Fruit fly (Drosophila melanogaster) whole organism, embryonic: ENCODE measurements around the gene Alp10.

ENCODE experiments used
- BEAF-32 ChIP-seq: fragments of 200-800 bp; sonication (Bioruptor generic); optimal IDR thresholded peaks from 3 replicates; lab custom pipeline; 2017; ENCODE audit warnings: missing biosample characterization, missing genetic modification characterization, mild to moderate bottlenecking, moderate library complexity, missing genetic modification reagents
- CG10267 ChIP-seq: fragments of 200-800 bp; sonication (Bioruptor generic); optimal IDR thresholded peaks from 2 replicates; lab custom pipeline; 2018; ENCODE audit warnings: missing biosample characterization, mild to moderate bottlenecking, missing genetic modification characterization, moderate library complexity
- CG10565 ChIP-seq: fragments of 200-800 bp; sonication (Bioruptor generic); optimal IDR thresholded peaks from 3 replicates; lab custom pipeline; 2016; ENCODE audit warnings: missing biosample characterization, mild to moderate bottlenecking, missing genetic modification characterization
- CG10654 ChIP-seq: fragments of 200-800 bp; sonication (Bioruptor generic); optimal IDR thresholded peaks from 2 replicates; lab custom pipeline; 2016; ENCODE audit warnings: missing biosample characterization, missing genetic modification characterization
- CG12104 ChIP-seq: fragments of 200-800 bp; sonication (Bioruptor generic); optimal IDR thresholded peaks from 3 replicates; lab custom pipeline; 2016; ENCODE audit warnings: missing biosample characterization, missing genetic modification characterization
- CG12299 ChIP-seq: fragments of 200-800 bp; sonication (Bioruptor generic); optimal IDR thresholded peaks from 2 replicates; lab custom pipeline; 2018; ENCODE audit warnings: missing biosample characterization, mild to moderate bottlenecking, missing genetic modification characterization
- CG13894 ChIP-seq: fragments of 200-800 bp; sonication (Bioruptor generic); optimal IDR thresholded peaks from 3 replicates; lab custom pipeline; 2018; ENCODE audit warnings: missing biosample characterization, mild to moderate bottlenecking, missing genetic modification characterization, moderate library complexity
- CG14860 ChIP-seq: fragments of 200-800 bp; sonication (Bioruptor generic); IDR thresholded peaks from 3 replicates; pipeline ENCODE4 v1.3.6; 2022; ENCODE audit warnings: missing biosample characterization, missing genetic modification characterization; ENCODE audit not compliant: partially characterized antibody
- CG2129 ChIP-seq: fragments of 200-800 bp; sonication (Bioruptor generic); IDR thresholded peaks from 2 replicates; pipeline ENCODE4 v1.3.6; 2022; ENCODE audit warnings: missing biosample characterization, missing genetic modification characterization; ENCODE audit not compliant: partially characterized antibody
- CG31224 ChIP-seq: fragments of 200-800 bp; sonication (Bioruptor generic); IDR thresholded peaks from 2 replicates; pipeline ENCODE4 v1.3.6; 2022; ENCODE audit warnings: missing biosample characterization, missing genetic modification characterization
- CG34224 ChIP-seq: fragments of 200-800 bp; sonication (Bioruptor generic); IDR thresholded peaks from 3 replicates; pipeline ENCODE4 v1.3.6; 2022; ENCODE audit warnings: missing biosample characterization, missing genetic modification characterization; ENCODE audit not compliant: partially characterized antibody
- CG42726 ChIP-seq: fragments of 200-800 bp; sonication (Bioruptor generic); IDR thresholded peaks from 2 replicates; pipeline ENCODE4 v1.3.6; 2022; ENCODE audit warnings: missing biosample characterization, missing genetic modification characterization; ENCODE audit not compliant: partially characterized antibody
- CG7271 ChIP-seq: fragments of 200-800 bp; sonication (Bioruptor generic); optimal IDR thresholded peaks from 2 replicates; lab custom pipeline; 2018; ENCODE audit warnings: missing biosample characterization, mild to moderate bottlenecking, missing genetic modification characterization, moderate library complexity
- CG7928 ChIP-seq: fragments of 200-800 bp; sonication (Bioruptor generic); optimal IDR thresholded peaks from 2 replicates; lab custom pipeline; 2017; ENCODE audit warnings: missing biosample characterization, mild to moderate bottlenecking, missing genetic modification characterization
- CG7963 ChIP-seq: fragments of 200-800 bp; sonication (Bioruptor generic); IDR thresholded peaks from 3 replicates; pipeline ENCODE4 v1.3.6; 2022; ENCODE audit warnings: missing biosample characterization, missing genetic modification characterization; ENCODE audit not compliant: partially characterized antibody
- D ChIP-seq, 2 experiments: fragments of 200-800 bp in 1 of 2; fragments of >200 bp in 1 of 2; sonication (Bioruptor generic) in 1 of 2; optimal IDR thresholded peaks; 2 replicates in 1 of 2; 3 replicates in 1 of 2; lab custom pipeline; 2017; ENCODE audit warnings: mild to moderate bottlenecking in 1 of 2, missing biosample characterization in 1 of 2, missing genetic modification characterization in 1 of 2, missing genetic modification reagents in 1 of 2
- D19A ChIP-seq: fragments of 200-800 bp; optimal IDR thresholded peaks from 3 replicates; lab custom pipeline; 2019; ENCODE audit warnings: missing biosample characterization, mild to moderate bottlenecking, missing genetic modification characterization, moderate library complexity
- Dp ChIP-seq: fragments of 200-800 bp; sonication (Bioruptor generic); optimal IDR thresholded peaks from 2 replicates; lab custom pipeline; 2018; ENCODE audit warnings: missing biosample characterization, mild to moderate bottlenecking, missing genetic modification characterization, moderate library complexity
- Eip74EF ChIP-seq, 2 experiments: fragments of 200-800 bp in 1 of 2; fragments of >200 bp in 1 of 2; sonication (Bioruptor generic) in 1 of 2; optimal IDR thresholded peaks; 2 replicates each; lab custom pipeline; 2017 to 2019; ENCODE audit warnings: missing biosample characterization in 2 of 2, missing genetic modification characterization in 2 of 2, mild to moderate bottlenecking in 1 of 2, moderate library complexity in 1 of 2
- Fer1 ChIP-seq: fragments of 200-800 bp; sonication (Bioruptor generic); optimal IDR thresholded peaks from 2 replicates; lab custom pipeline; 2017; ENCODE audit warnings: missing biosample characterization, mild to moderate bottlenecking, missing genetic modification characterization
- Gug ChIP-seq: fragments of 200-800 bp; sonication (Bioruptor generic); IDR thresholded peaks from 4 replicates; pipeline ENCODE4 v1.3.6; 2022; ENCODE audit warnings: missing biosample characterization, missing genetic modification characterization
- H2.0 ChIP-seq: fragments of 200-800 bp; sonication (Bioruptor generic); IDR thresholded peaks from 2 replicates; pipeline ENCODE4 v1.3.6; 2022; ENCODE audit warnings: missing biosample characterization, missing genetic modification characterization
- Jarid2 ChIP-seq: fragments of 200-800 bp; sonication (Bioruptor generic); optimal IDR thresholded peaks from 3 replicates; lab custom pipeline; 2017; ENCODE audit warnings: mild to moderate bottlenecking, missing biosample characterization, missing genetic modification reagents, missing genetic modification characterization
- Optix ChIP-seq: fragments of 200-800 bp; sonication (Bioruptor generic); IDR thresholded peaks from 3 replicates; pipeline ENCODE4 v1.3.6; 2022; ENCODE audit warnings: missing biosample characterization, missing genetic modification characterization
- Ptx1 ChIP-seq: fragments of 200-800 bp; sonication (Bioruptor generic); IDR thresholded peaks from 2 replicates; pipeline ENCODE4 v1.3.6; 2022; ENCODE audit warnings: missing biosample characterization, missing genetic modification characterization
- Scr ChIP-seq: fragments of 200-800 bp; sonication (Bioruptor generic); IDR thresholded peaks from 2 replicates; pipeline ENCODE4 v1.3.6; 2022; ENCODE audit warnings: missing biosample characterization, missing genetic modification characterization; ENCODE audit not compliant: partially characterized antibody
- YL-1 ChIP-seq: fragments of 200-800 bp; sonication (Bioruptor generic); optimal IDR thresholded peaks from 3 replicates; lab custom pipeline; 2017; ENCODE audit warnings: missing biosample characterization, mild to moderate bottlenecking, missing genetic modification characterization
- amos ChIP-seq: fragments of 200-800 bp; sonication (Bioruptor generic); IDR thresholded peaks from 2 replicates; pipeline ENCODE4 v1.3.6; 2022; ENCODE audit warnings: missing biosample characterization, missing genetic modification characterization; ENCODE audit not compliant: partially characterized antibody
- ato ChIP-seq: fragments of 200-800 bp; sonication (Bioruptor generic); IDR thresholded peaks from 2 replicates; pipeline ENCODE4 v1.3.6; 2022; ENCODE audit warnings: missing biosample characterization, missing genetic modification characterization; ENCODE audit not compliant: partially characterized antibody
- bbx ChIP-seq: fragments of 200-800 bp; sonication (Bioruptor generic); IDR thresholded peaks from 2 replicates; pipeline ENCODE4 v1.3.6; 2022; ENCODE audit warnings: missing biosample characterization, missing genetic modification characterization; ENCODE audit not compliant: partially characterized antibody
- chinmo ChIP-seq: fragments of 200-800 bp; sonication (Bioruptor generic); IDR thresholded peaks from 4 replicates; pipeline ENCODE4 v1.3.6; 2022; ENCODE audit warnings: missing biosample characterization, missing genetic modification characterization; ENCODE audit not compliant: partially characterized antibody
- crp ChIP-seq, 2 experiments: fragments of 200-800 bp; sonication (Bioruptor generic); optimal IDR thresholded peaks; 2 replicates in 1 of 2; 3 replicates in 1 of 2; lab custom pipeline; 2017; ENCODE audit warnings: missing biosample characterization in 2 of 2, missing genetic modification characterization in 2 of 2, mild to moderate bottlenecking in 1 of 2, moderate library complexity in 1 of 2
- gfzf ChIP-seq: fragments of 200-800 bp; sonication (Bioruptor generic); optimal IDR thresholded peaks from 2 replicates; lab custom pipeline; 2016; ENCODE audit warnings: missing biosample characterization, mild to moderate bottlenecking, missing genetic modification characterization, moderate library complexity
- hbn ChIP-seq: fragments of 200-800 bp; sonication (Bioruptor generic); IDR thresholded peaks from 2 replicates; pipeline ENCODE4 v1.3.6; 2022; ENCODE audit warnings: missing biosample characterization, missing genetic modification characterization; ENCODE audit not compliant: partially characterized antibody
- inv ChIP-seq: fragments of 200-800 bp; sonication (Bioruptor generic); IDR thresholded peaks from 2 replicates; pipeline ENCODE4 v1.3.6; 2022; ENCODE audit warnings: missing biosample characterization, missing genetic modification characterization; ENCODE audit not compliant: partially characterized antibody
- knrl ChIP-seq: fragments of 200-800 bp; sonication (Bioruptor generic); IDR thresholded peaks from 3 replicates; pipeline ENCODE4 v1.3.6; 2022; ENCODE audit warnings: missing biosample characterization, missing genetic modification characterization; ENCODE audit not compliant: partially characterized antibody
- lbe ChIP-seq: fragments of 200-800 bp; sonication (Bioruptor generic); optimal IDR thresholded peaks from 2 replicates; lab custom pipeline; 2016; ENCODE audit warnings: missing biosample characterization, mild to moderate bottlenecking, missing genetic modification characterization
- pan ChIP-seq, 4 experiments: fragments of >200 bp in 3 of 4; fragments of 200-800 bp in 1 of 4; sonication (Bioruptor generic) in 1 of 4; optimal IDR thresholded peaks in 3 of 4; IDR thresholded peaks in 1 of 4; 2 replicates each; pipeline versions ENCODE4 v1.3.6 to Lab custom; 2017 to 2022; ENCODE audit warnings: missing biosample characterization in 2 of 4, missing genetic modification characterization in 2 of 4, mixed read lengths in 1 of 4
- phol ChIP-seq: fragments of 200-800 bp; sonication (Bioruptor generic); optimal IDR thresholded peaks from 3 replicates; lab custom pipeline; 2018; ENCODE audit warnings: missing biosample characterization, mild to moderate bottlenecking, missing genetic modification characterization, moderate library complexity
- pzg ChIP-seq: fragments of 200-800 bp; sonication (Bioruptor generic); optimal IDR thresholded peaks from 3 replicates; lab custom pipeline; 2018; ENCODE audit warnings: missing biosample characterization, mild to moderate bottlenecking, missing genetic modification characterization, moderate library complexity
- repo ChIP-seq: fragments of 200-800 bp; sonication (Bioruptor generic); optimal IDR thresholded peaks from 2 replicates; lab custom pipeline; 2016; ENCODE audit warnings: missing biosample characterization, missing genetic modification characterization
- stwl ChIP-seq: fragments of 200-800 bp; sonication (Bioruptor generic); optimal IDR thresholded peaks from 3 replicates; lab custom pipeline; 2018; ENCODE audit warnings: missing biosample characterization, mild to moderate bottlenecking, missing genetic modification characterization, moderate library complexity
- tgo ChIP-seq: fragments of 200-800 bp; sonication (Bioruptor generic); IDR thresholded peaks from 3 replicates; pipeline ENCODE4 v1.3.6; 2022; ENCODE audit warnings: missing biosample characterization, missing genetic modification characterization
- vnd ChIP-seq: fragments of 200-800 bp; sonication (Bioruptor generic); IDR thresholded peaks from 3 replicates; pipeline ENCODE4 v1.3.6; 2022; ENCODE audit warnings: missing biosample characterization, missing genetic modification characterization; ENCODE audit not compliant: partially characterized antibody
- zen2 ChIP-seq: fragments of 200-800 bp; sonication (Bioruptor generic); IDR thresholded peaks from 3 replicates; pipeline ENCODE4 v1.3.6; 2022; ENCODE audit warnings: missing biosample characterization, missing genetic modification characterization; ENCODE audit not compliant: partially characterized antibody

Gene Alp10

dm6 chr3L:5565051-5565688, 29.9 kb downstream of the Alp10 start, which contains the start of gene bc10 (continued):
- no peak for TF ChIP-seq CG12299 (tag; lab: Kevin White, UChicago)
- TF ChIP-seq ato (GFP tag; lab: Robert Waterston, UW) = peak; percentile 73
- TF ChIP-seq CG34224 = peak; percentile 84
- TF ChIP-seq pzg = peak; percentile 85
- TF ChIP-seq H2.0 (GFP tag; lab: Robert Waterston, UW) = no peak
- TF ChIP-seq gfzf = peak; percentile 52
- TF ChIP-seq CG7963 (GFP tag; lab: Robert Waterston, UW) = peak; percentile 42; the same call in 2 of the 3 replicates
- TF ChIP-seq repo (GFP tag; lab: Kevin White, UChicago) = no peak
- TF ChIP-seq CG10267 (tag; lab: Kevin White, UChicago) = peak; percentile 10
- TF ChIP-seq hbn (GFP tag; lab: Robert Waterston, UW) = peak; percentile 78
- TF ChIP-seq CG7928 (GFP tag; lab: Kevin White, UChicago) = no peak
- peak; percentile 29 for TF ChIP-seq CG13894 (tag; lab: Kevin White, UChicago)
- peak; percentile 24 for TF ChIP-seq YL-1 (GFP tag; lab: Kevin White, UChicago)
- no peak for TF ChIP-seq Eip74EF (GFP tag; optimal IDR thresholded peaks at IDR 0.05; lab: Kevin White, UChicago)
- TF ChIP-seq Scr (GFP tag; lab: Robert Waterston, UW) = peak; percentile 86
- TF ChIP-seq Jarid2 (GFP tag; lab: Kevin White, UChicago) = no peak
- TF ChIP-seq amos = peak; percentile 93
- TF ChIP-seq Fer1 (GFP tag; lab: Kevin White, UChicago) = peak; percentile 12
- peak; percentile 87 for TF ChIP-seq BEAF-32
- peak in 1 of 2 experiments; percentile 50 for TF ChIP-seq crp (GFP tag; optimal IDR thresholded peaks at IDR 0.05; lab: Kevin White, UChicago)
- no peak for TF ChIP-seq Gug
- no peak for TF ChIP-seq D19A (tag; lab: Kevin White, UChicago)
- TF ChIP-seq lbe (GFP tag; lab: Kevin White, UChicago) = peak; percentile 22
- TF ChIP-seq Ptx1 (GFP tag; lab: Robert Waterston, UW) = no peak
- no peak for TF ChIP-seq pan (optimal IDR thresholded peaks at IDR 0.05; lab: Kevin White, UChicago)
- TF ChIP-seq pan (GFP tag; optimal IDR thresholded peaks at IDR 0.05 in 1 of 2, IDR thresholded peaks at IDR 0.05 in 1 of 2) = no peak
- TF ChIP-seq CG10654 (GFP tag; lab: Kevin White, UChicago) = no peak
- TF ChIP-seq bbx (GFP tag; lab: Robert Waterston, UW) = peak; percentile 89
- peak; percentile 54; the same call in 1 of the 3 replicates for TF ChIP-seq zen2 (GFP tag; lab: Robert Waterston, UW)
- TF ChIP-seq stwl (tag; lab: Kevin White, UChicago) = peak; percentile 56
- TF ChIP-seq CG14860 (GFP tag; lab: Robert Waterston, UW) = peak; percentile 74
- peak; percentile 86 for TF ChIP-seq knrl (GFP tag; lab: Robert Waterston, UW)
- peak; percentile 81 for TF ChIP-seq inv (GFP tag; lab: Robert Waterston, UW)
- TF ChIP-seq CG31224 (GFP tag; lab: Robert Waterston, UW) = no peak
- no peak for TF ChIP-seq CG7271 (tag; lab: Kevin White, UChicago)
- TF ChIP-seq chinmo (GFP tag; lab: Robert Waterston, UW) = peak; percentile 47; the same call in 1 of the 4 replicates
- peak; percentile 76 for TF ChIP-seq vnd
- TF ChIP-seq CG10565 (GFP tag; lab: Kevin White, UChicago) = no peak
- TF ChIP-seq D (optimal IDR thresholded peaks at IDR 0.05; lab: Kevin White, UChicago) = peak; percentile 32
- no peak for TF ChIP-seq D (GFP tag; optimal IDR thresholded peaks at IDR 0.05; lab: Kevin White, UChicago)
- peak; percentile 44; the same call in 1 of the 2 replicates for TF ChIP-seq CG2129 (GFP tag; lab: Robert Waterston, UW)
- TF ChIP-seq CG42726 (GFP tag; lab: Robert Waterston, UW) = peak; percentile 90
- TF ChIP-seq Dp (GFP tag; lab: Kevin White, UChicago) = peak; percentile 98
- no peak for TF ChIP-seq Optix (GFP tag; lab: Robert Waterston, UW)
- peak; percentile 25 for TF ChIP-seq phol (tag; lab: Kevin White, UChicago)
- no peak for TF ChIP-seq CG12104 (GFP tag; lab: Kevin White, UChicago)
- TF ChIP-seq tgo (GFP tag; lab: Robert Waterston, UW) = no peak
